Fruit fly (Drosophila melanogaster): Measurements from ENCODE around the gene GC1.

Gene GC1

dm6 chr3R:11948903-11949358, 18.6 kb upstream of the GC1 start, which contains the start of gene Cad87A (continued):
- TF ChIP-seq gsb (GFP tag; IDR thresholded peaks at IDR 0.05) (no peak), Xbp1 (GFP tag; optimal IDR thresholded peaks at IDR 0.05) (no peak), kay (GFP tag; optimal IDR thresholded peaks at IDR 0.05) (no peak), CG11696 (GFP tag; IDR thresholded peaks at IDR 0.05) (no peak), CG1647 (GFP tag; optimal IDR thresholded peaks at IDR 0.05) (no peak), tna (GFP tag; IDR thresholded peaks at IDR 0.05; ENCODE audit: partially characterized antibody) (no peak), CG11093 (GFP tag; IDR thresholded peaks at IDR 0.05) (no peak), Asciz (GFP tag; optimal IDR thresholded peaks at IDR 0.05) (no peak), knrl (GFP tag; IDR thresholded peaks at IDR 0.05; ENCODE audit: partially characterized antibody) (no peak), fd102C (GFP tag; optimal IDR thresholded peaks at IDR 0.05) (no peak), CG8765 (GFP tag; IDR thresholded peaks at IDR 0.05) (no peak), ara (GFP tag; IDR thresholded peaks at IDR 0.05) (no peak), CG15269 (tag; optimal IDR thresholded peaks at IDR 0.05) (no peak), CG17568 (GFP tag; optimal IDR thresholded peaks at IDR 0.05) (peak; percentile 16), pros (GFP tag; optimal IDR thresholded peaks at IDR 0.05) (peak; percentile 52), CG7963 (GFP tag; IDR thresholded peaks at IDR 0.05; ENCODE audit: partially characterized antibody) (no peak), Dip2 (GFP tag; IDR thresholded peaks at IDR 0.05) (no peak), HHEX (GFP tag; optimal IDR thresholded peaks at IDR 0.05) (peak; percentile 13), hkb (optimal IDR thresholded peaks at IDR 0.05) (no peak), hkb (GFP tag; IDR thresholded peaks at IDR 0.05) (no peak)

DNA sequence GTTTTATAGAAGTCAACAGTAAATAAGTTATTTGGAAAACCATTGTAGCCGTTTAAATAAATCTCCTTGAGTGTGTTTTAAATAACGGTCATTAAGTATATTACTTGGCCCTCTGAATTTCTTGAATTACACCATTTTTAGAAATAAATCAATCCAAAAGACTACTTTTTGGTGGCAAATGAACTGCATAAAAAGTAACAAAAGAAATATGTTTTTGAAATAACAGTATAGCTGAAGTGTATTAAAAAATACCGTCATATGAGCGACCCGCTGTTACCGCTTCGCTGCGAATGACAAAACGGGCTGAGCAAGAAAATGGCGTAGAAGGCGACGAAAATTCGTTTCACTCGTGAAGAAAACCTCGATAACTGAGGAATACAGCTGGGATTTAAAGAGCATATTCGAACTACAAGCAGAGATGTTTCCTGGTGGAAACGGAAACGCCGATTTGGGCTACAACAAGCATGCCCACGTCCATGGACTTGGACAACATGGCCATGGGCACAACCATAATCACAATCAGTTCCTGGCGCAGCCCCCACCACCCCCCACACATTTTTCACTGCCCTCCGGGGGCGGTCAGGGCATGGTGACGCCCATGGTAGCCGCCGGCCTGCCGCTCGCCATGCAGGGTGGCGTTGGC, 18.0 kb upstream of the GC1 start, which contains the start of gene CG31211:
Gene CG31211, plus strand, starts transcription at position 294 of the 643 bp plus-strand sequence.
- peak; percentile 10 for TF ChIP-seq CG15514 (GFP tag; optimal IDR thresholded peaks at IDR 0.05)
- no peak for TF ChIP-seq CG14667 (GFP tag; IDR thresholded peaks at IDR 0.05)
- no peak for TF ChIP-seq sisA (GFP tag; IDR thresholded peaks at IDR 0.05)
- no peak for TF ChIP-seq CG2678 (tag; optimal IDR thresholded peaks at IDR 0.05)
- peak; percentile 34 for TF ChIP-seq CG6854 (GFP tag; optimal IDR thresholded peaks at IDR 0.05)
- no peak for TF ChIP-seq CG2889 (GFP tag; IDR thresholded peaks at IDR 0.05)
- peak; percentile 34 for TF ChIP-seq CG30020 (tag; optimal IDR thresholded peaks at IDR 0.05)
- no peak for TF ChIP-seq slou (GFP tag; optimal IDR thresholded peaks at IDR 0.05)
- no peak for TF ChIP-seq ac (GFP tag; optimal IDR thresholded peaks at IDR 0.05)
- TF ChIP-seq Adf1 (GFP tag; IDR thresholded peaks at IDR 0.05) = no peak
- TF ChIP-seq CG14014 (GFP tag; IDR thresholded peaks at IDR 0.05) = no peak
- TF ChIP-seq CG7271 (tag; optimal IDR thresholded peaks at IDR 0.05) = no peak
- no peak for TF ChIP-seq pnt (GFP tag; optimal IDR thresholded peaks at IDR 0.05)
- no peak for TF ChIP-seq CG4730 (GFP tag; IDR thresholded peaks at IDR 0.05)
- no peak for TF ChIP-seq CG14441 (GFP tag; IDR thresholded peaks at IDR 0.05)
- TF ChIP-seq Dip2 (GFP tag; IDR thresholded peaks at IDR 0.05) = no peak
- TF ChIP-seq CG3838 (GFP tag; optimal IDR thresholded peaks at IDR 0.05) = no peak
- TF ChIP-seq crol (GFP tag; IDR thresholded peaks at IDR 0.05) = no peak
- TF ChIP-seq Hmx (GFP tag; optimal IDR thresholded peaks at IDR 0.05) = no peak
- TF ChIP-seq corto (GFP tag; optimal IDR thresholded peaks at IDR 0.05) = no peak
- TF ChIP-seq so (GFP tag; IDR thresholded peaks at IDR 0.05) = no peak
- no peak for TF ChIP-seq cg (GFP tag; optimal IDR thresholded peaks at IDR 0.05)
- TF ChIP-seq crp (GFP tag; optimal IDR thresholded peaks at IDR 0.05) = peak in 1 of 2 experiments; percentile 31
- no peak for TF ChIP-seq CG14860 (GFP tag; IDR thresholded peaks at IDR 0.05; ENCODE audit: partially characterized antibody)
- TF ChIP-seq CG8944 (GFP tag; optimal IDR thresholded peaks at IDR 0.05) = no peak
- TF ChIP-seq NfI (GFP tag; optimal IDR thresholded peaks at IDR 0.05) = no peak
- TF ChIP-seq CG4854 (GFP tag; optimal IDR thresholded peaks at IDR 0.05) = no peak
- no peak for TF ChIP-seq CG7928 (GFP tag; optimal IDR thresholded peaks at IDR 0.05)
- TF ChIP-seq CG2875 (GFP tag; optimal IDR thresholded peaks at IDR 0.05) = no peak
- TF ChIP-seq CG8478 (optimal IDR thresholded peaks at IDR 0.05) = no peak
- TF ChIP-seq Chrac-16 (GFP tag; optimal IDR thresholded peaks at IDR 0.05) = no peak
- peak; percentile 77 for TF ChIP-seq CG2116 (GFP tag; optimal IDR thresholded peaks at IDR 0.05)
